Worm (Caenorhabditis elegans) whole organism, L4 larva: ENCODE results near the gene C08E8.5.

Experiments used
- gei-8 ChIP-seq: fragments of 200-800 bp; sonication (Bioruptor generic); optimal IDR thresholded peaks from 2 replicates; lab custom pipeline; 2018; ENCODE audit warnings: mild to moderate bottlenecking, missing genetic modification characterization, missing compliant biosample characterization
- jun-1 ChIP-seq: fragments of 150-350 bp; optimal IDR thresholded peaks from 2 replicates; lab custom pipeline; 2014; ENCODE audit warnings: missing biosample characterization, missing genetic modification reagents, missing genetic modification characterization
- mdt-29 ChIP-seq: fragments of 200-800 bp; sonication (Bioruptor generic); IDR thresholded peaks from 2 replicates; pipeline ENCODE4 v1.3.6; 2022; ENCODE audit warnings: missing genetic modification reagents, missing genetic modification characterization, missing compliant biosample characterization
- mxl-3 ChIP-seq: fragments of 200-800 bp; sonication (Bioruptor generic); optimal IDR thresholded peaks from 2 replicates; lab custom pipeline; 2018; ENCODE audit warnings: mild to moderate bottlenecking, missing genetic modification characterization, missing compliant biosample characterization

- TF ChIP-seq mdt-29 (GFP tag; lab: Robert Waterston, UW) (no peak), mxl-3 (GFP tag; lab: Kevin White, UChicago) (no peak), gei-8 (GFP tag; lab: Kevin White, UChicago) (no peak), jun-1 (tag; lab: Kevin White, UChicago) (no peak)
Measured at ce11 chrV:18402743-18403142, 43.0 kb upstream of the C08E8.5 start.
